Worm (Caenorhabditis elegans) whole organism, L4 larva: ENCODE data around the gene met-2.

Experiments used
- F37D6.2 ChIP-seq: sonication (generic microtip); optimal IDR thresholded peaks from 2 replicates; lab custom pipeline; 2016; ENCODE audit warnings: mild to moderate bottlenecking, missing genetic modification characterization, missing compliant biosample characterization
- T26A8.4 ChIP-seq: fragments of 200-800 bp; sonication (Bioruptor generic); IDR thresholded peaks from 2 replicates; pipeline ENCODE4 v1.3.6; 2022; ENCODE audit warnings: missing genetic modification characterization, missing compliant biosample characterization
- Y48G9A.11 ChIP-seq: fragments of 200-800 bp; sonication (Bioruptor generic); IDR thresholded peaks from 2 replicates; pipeline ENCODE4 v1.3.6; 2022; ENCODE audit warnings: missing genetic modification reagents, missing genetic modification characterization, missing compliant biosample characterization
- ZK546.5 ChIP-seq, 2 experiments: sonication (generic microtip); optimal IDR thresholded peaks; 2 replicates each; lab custom pipeline; 2017; ENCODE audit warnings: missing biosample characterization in 2 of 2, missing genetic modification characterization in 2 of 2
- aha-1 ChIP-seq: fragments of 150-350 bp; peaks from one replicate; lab custom pipeline; 2014; ENCODE audit warnings: missing biosample characterization, missing genetic modification characterization
- ama-1 ChIP-seq: fragments of 150-350 bp; optimal IDR thresholded peaks from 2 replicates; lab custom pipeline; 2014; ENCODE audit warnings: inconsistent platforms, mixed read lengths
- arid-1 ChIP-seq: fragments of 200-800 bp; sonication (Bioruptor generic); conservative IDR thresholded peaks from 2 replicates; pipeline ENCODE4 v1.3.6; 2022; ENCODE audit warnings: missing genetic modification reagents, missing genetic modification characterization, missing compliant biosample characterization
- ceh-20 ChIP-seq: fragments of 200-800 bp; sonication (Bioruptor generic); IDR thresholded peaks from 2 replicates; pipeline ENCODE4 v1.3.6; 2022; ENCODE audit warnings: missing genetic modification reagents, missing genetic modification characterization, missing compliant biosample characterization
- ceh-32 ChIP-seq: sonication (generic microtip); optimal IDR thresholded peaks from 2 replicates; lab custom pipeline; 2016; ENCODE audit warnings: mild to moderate bottlenecking, missing genetic modification characterization, missing compliant biosample characterization; ENCODE audit not compliant: poor library complexity
- ceh-62 ChIP-seq: sonication (generic microtip); optimal IDR thresholded peaks from 2 replicates; lab custom pipeline; 2017; ENCODE audit warnings: missing biosample characterization, missing genetic modification characterization
- ces-1 ChIP-seq: fragments of 150-350 bp; sonication (generic microtip); optimal IDR thresholded peaks from 4 replicates; lab custom pipeline; 2014; ENCODE audit warnings: missing biosample characterization, missing genetic modification reagents, missing genetic modification characterization
- ctbp-1 ChIP-seq: fragments of 200-800 bp; sonication (Bioruptor generic); IDR thresholded peaks from 2 replicates; pipeline ENCODE4 v1.3.6; 2022; ENCODE audit warnings: missing genetic modification reagents, missing genetic modification characterization, missing compliant biosample characterization
- daf-16 ChIP-seq, 3 experiments: sonication (generic microtip); optimal IDR thresholded peaks; 2 replicates each; lab custom pipeline; 2016 to 2017; ENCODE audit warnings: missing genetic modification characterization in 3 of 3, missing genetic modification reagents in 3 of 3, mild to moderate bottlenecking in 2 of 3, missing compliant biosample characterization in 2 of 3, missing biosample characterization in 1 of 3, moderate library complexity in 1 of 3
- dmd-6 ChIP-seq: fragments of 200-800 bp; sonication (Bioruptor generic); IDR thresholded peaks from 2 replicates; pipeline ENCODE4 v1.3.6; 2022; ENCODE audit warnings: missing genetic modification reagents, missing genetic modification characterization, missing compliant biosample characterization
- duxl-1 ChIP-seq: sonication (generic microtip); optimal IDR thresholded peaks from 2 replicates; lab custom pipeline; 2016; ENCODE audit warnings: mild to moderate bottlenecking, missing genetic modification characterization, moderate library complexity, missing compliant biosample characterization; ENCODE audit not compliant: poor library complexity
- dve-1 ChIP-seq: sonication (generic microtip); optimal IDR thresholded peaks from 2 replicates; lab custom pipeline; 2017; ENCODE audit warnings: antibody characterized with exemption, mild to moderate bottlenecking, missing genetic modification characterization, missing compliant biosample characterization; ENCODE audit not compliant: insufficient read depth
- egl-27 ChIP-seq: sonication (generic microtip); optimal IDR thresholded peaks from 3 replicates; lab custom pipeline; 2017; ENCODE audit warnings: missing biosample characterization, missing genetic modification reagents, missing genetic modification characterization
- egl-43 ChIP-seq: fragments of 200-800 bp; sonication (Bioruptor generic); IDR thresholded peaks from 2 replicates; pipeline ENCODE4 v1.3.6; 2022; ENCODE audit warnings: missing genetic modification reagents, missing genetic modification characterization, missing compliant biosample characterization
- hif-1 ChIP-seq, 2 experiments: sonication (generic microtip); optimal IDR thresholded peaks; 2 replicates each; lab custom pipeline; 2016 to 2017; ENCODE audit warnings: missing compliant biosample characterization in 2 of 2, missing genetic modification characterization in 2 of 2, missing genetic modification reagents in 2 of 2, missing genotype in 2 of 2, mild to moderate bottlenecking in 1 of 2
- hlh-30 ChIP-seq: sonication (generic microtip); optimal IDR thresholded peaks from 2 replicates; lab custom pipeline; 2017; ENCODE audit warnings: antibody characterized with exemption, mild to moderate bottlenecking, missing genetic modification characterization, missing compliant biosample characterization; ENCODE audit not compliant: insufficient read depth
- hmg-1.1 ChIP-seq: fragments of 200-800 bp; sonication (Bioruptor generic); IDR thresholded peaks from 2 replicates; pipeline ENCODE4 v1.3.6; 2022; ENCODE audit warnings: missing genetic modification reagents, missing genetic modification characterization, missing compliant biosample characterization
- lim-7 ChIP-seq: fragments of 200-800 bp; sonication (Bioruptor generic); IDR thresholded peaks from 2 replicates; pipeline ENCODE4 v1.3.6; 2022; ENCODE audit warnings: missing genetic modification characterization, missing compliant biosample characterization
- lin-15B ChIP-seq: fragments of 150-350 bp; sonication (generic microtip); optimal IDR thresholded peaks from 3 replicates; lab custom pipeline; 2014; ENCODE audit warnings: missing biosample characterization, missing genetic modification characterization
- lin-29 ChIP-seq: fragments of 200-800 bp; sonication (Bioruptor generic); IDR thresholded peaks from 2 replicates; pipeline ENCODE4 v1.3.6; 2022; ENCODE audit warnings: missing genetic modification reagents, missing genetic modification characterization, missing compliant biosample characterization
- lin-38 ChIP-seq: fragments of 200-800 bp; sonication (Bioruptor generic); IDR thresholded peaks from 2 replicates; pipeline ENCODE4 v1.3.6; 2022; ENCODE audit warnings: missing genetic modification reagents, missing genetic modification characterization, missing compliant biosample characterization
- lin-39 ChIP-seq: fragments of 150-350 bp; optimal IDR thresholded peaks from 2 replicates; lab custom pipeline; 2014; ENCODE audit warnings: missing biosample characterization, missing genetic modification reagents, missing genetic modification characterization
- lsy-2 ChIP-seq, 2 experiments: fragments of 150-350 bp in 1 of 2; sonication (generic microtip) in 1 of 2; optimal IDR thresholded peaks; 2 replicates each; lab custom pipeline; 2014 to 2017; ENCODE audit warnings: missing biosample characterization in 2 of 2, missing genetic modification characterization in 2 of 2
- madf-9 ChIP-seq: fragments of 200-800 bp; sonication (Bioruptor generic); conservative IDR thresholded peaks from 2 replicates; pipeline ENCODE4 v1.3.6; 2022; ENCODE audit warnings: missing genetic modification reagents, missing genetic modification characterization, missing compliant biosample characterization
- mep-1 ChIP-seq: fragments of 150-350 bp; sonication (generic microtip); optimal IDR thresholded peaks from 3 replicates; lab custom pipeline; 2014; ENCODE audit warnings: missing biosample characterization, missing genetic modification characterization
- mes-2 ChIP-seq: sonication (generic microtip); optimal IDR thresholded peaks from 2 replicates; lab custom pipeline; 2016; ENCODE audit warnings: missing genotype, mild to moderate bottlenecking, missing genetic modification characterization, missing compliant biosample characterization; ENCODE audit not compliant: poor library complexity, severe bottlenecking
- nhr-25 ChIP-seq: sonication (generic microtip); optimal IDR thresholded peaks from 2 replicates; lab custom pipeline; 2017; ENCODE audit warnings: missing genetic modification characterization, mild to moderate bottlenecking, missing compliant biosample characterization, antibody characterized with exemption, moderate library complexity, borderline replicate concordance; ENCODE audit not compliant: insufficient read depth
- nhr-41 ChIP-seq: fragments of 200-800 bp; sonication (Bioruptor generic); IDR thresholded peaks from 2 replicates; pipeline ENCODE4 v1.3.6; 2022; ENCODE audit warnings: missing genetic modification reagents, missing genetic modification characterization, missing compliant biosample characterization
- nhr-6 ChIP-seq: fragments of 150-350 bp; optimal IDR thresholded peaks from 2 replicates; lab custom pipeline; 2014; ENCODE audit warnings: missing biosample characterization, missing genetic modification characterization
- nhr-77 ChIP-seq: fragments of 150-350 bp; optimal IDR thresholded peaks from 2 replicates; lab custom pipeline; 2014; ENCODE audit warnings: missing biosample characterization, missing genetic modification characterization
- pha-4 ChIP-seq, 2 experiments: fragments of 150-350 bp in 1 of 2; fragments of 200-800 bp in 1 of 2; sonication (Bioruptor generic) in 1 of 2; IDR thresholded peaks in 1 of 2; optimal IDR thresholded peaks in 1 of 2; 2 replicates each; pipeline versions ENCODE4 v1.3.6 to Lab custom; 2014 to 2022; ENCODE audit warnings: missing genetic modification characterization in 2 of 2, missing genetic modification reagents in 2 of 2, missing biosample characterization in 1 of 2, missing compliant biosample characterization in 1 of 2
- pqm-1 ChIP-seq: sonication (generic microtip); optimal IDR thresholded peaks from 2 replicates; lab custom pipeline; 2017; ENCODE audit warnings: missing biosample characterization, missing genetic modification characterization
- rbr-2 ChIP-seq: sonication (generic microtip); optimal IDR thresholded peaks from 2 replicates; lab custom pipeline; 2016; ENCODE audit warnings: missing genotype, missing genetic modification characterization, missing compliant biosample characterization
- skn-1 ChIP-seq: fragments of 150-350 bp; optimal IDR thresholded peaks from 2 replicates; lab custom pipeline; 2014; ENCODE audit warnings: missing biosample characterization, missing genetic modification characterization
- snpc-1.2 ChIP-seq: fragments of 200-800 bp; sonication (Bioruptor generic); IDR thresholded peaks from 2 replicates; pipeline ENCODE4 v1.3.6; 2022; ENCODE audit warnings: missing genetic modification reagents, missing genetic modification characterization, missing compliant biosample characterization
- spr-1 ChIP-seq: sonication (generic microtip); optimal IDR thresholded peaks from 2 replicates; lab custom pipeline; 2016; ENCODE audit warnings: mild to moderate bottlenecking, missing genetic modification characterization, missing compliant biosample characterization
- tra-1 ChIP-seq: fragments of 200-800 bp; sonication (Bioruptor generic); IDR thresholded peaks from 2 replicates; pipeline ENCODE4 v1.3.6; 2022; ENCODE audit warnings: missing genetic modification reagents, missing genetic modification characterization, missing compliant biosample characterization
- unc-130 ChIP-seq: sonication (generic microtip); optimal IDR thresholded peaks from 2 replicates; lab custom pipeline; 2016; ENCODE audit warnings: missing genetic modification reagents, missing genetic modification characterization, missing compliant biosample characterization
- vab-7 ChIP-seq: fragments of 200-800 bp; sonication (Bioruptor generic); IDR thresholded peaks from 2 replicates; pipeline ENCODE4 v1.3.6; 2022; ENCODE audit warnings: missing genetic modification reagents, missing genetic modification characterization, missing compliant biosample characterization
- zag-1 ChIP-seq: fragments of 150-350 bp; optimal IDR thresholded peaks from 2 replicates; lab custom pipeline; 2014; ENCODE audit warnings: missing biosample characterization, missing genetic modification characterization
- zfp-3 ChIP-seq: fragments of 200-800 bp; sonication (Bioruptor generic); conservative IDR thresholded peaks from 2 replicates; pipeline ENCODE4 v1.3.6; 2022; ENCODE audit warnings: missing genetic modification reagents, missing genetic modification characterization, missing compliant biosample characterization
- ztf-11 ChIP-seq: fragments of 150-350 bp; optimal IDR thresholded peaks from 2 replicates; lab custom pipeline; 2014; ENCODE audit warnings: missing biosample characterization, missing genetic modification characterization

met-2 gene

DNA sequence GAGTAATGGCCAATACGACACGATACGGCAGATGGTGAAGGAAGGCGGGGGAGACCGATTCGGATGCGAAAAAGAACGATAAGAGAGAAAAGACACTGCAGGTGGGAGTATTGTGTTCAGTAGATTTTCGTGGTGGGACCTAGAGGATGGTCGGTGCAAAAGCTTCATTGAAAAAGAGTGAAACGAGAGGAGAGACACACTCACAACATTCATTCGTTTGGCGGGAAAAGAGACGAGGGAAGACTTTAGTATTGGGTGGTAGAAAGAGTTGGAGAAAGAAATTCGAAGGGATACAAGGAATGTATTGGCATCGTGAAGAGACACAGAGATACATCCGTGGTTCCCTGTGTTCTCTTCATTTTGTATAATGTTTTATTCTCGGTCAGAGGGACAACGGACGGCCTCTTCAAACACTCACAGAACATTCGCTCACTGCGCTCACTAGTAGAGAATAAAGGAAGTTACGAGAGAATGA lies 18.7 kb upstream of the met-2 start (continued):
- TF ChIP-seq hif-1 (tag; optimal IDR thresholded peaks at IDR 0.05; lab: Kevin White, UChicago): peak in 1 of 2 experiments; percentile 49
- TF ChIP-seq spr-1 (tag; lab: Kevin White, UChicago): no peak
- peak; percentile 50 for TF ChIP-seq F37D6.2
- peak; percentile 84 for TF ChIP-seq hmg-1.1 (GFP tag; lab: Robert Waterston, UW)
- TF ChIP-seq daf-16 (GFP tag; optimal IDR thresholded peaks at IDR 0.05; lab: Kevin White, UChicago): peak in 1 of 2 experiments; percentile 28
- TF ChIP-seq daf-16 (tag; optimal IDR thresholded peaks at IDR 0.05; lab: Kevin White, UChicago): peak; percentile 15
- peak; percentile 83 for TF ChIP-seq dve-1 (tag; lab: Kevin White, UChicago)
- peak; percentile 68 for TF ChIP-seq hlh-30 (tag; lab: Kevin White, UChicago)
- no peak for TF ChIP-seq nhr-41
- TF ChIP-seq lsy-2 (tag; optimal IDR thresholded peaks at IDR 0.05; lab: Kevin White, UChicago): peak; percentile 77 to 91
- TF ChIP-seq ceh-62 (tag; lab: Kevin White, UChicago): no peak
- TF ChIP-seq ama-1 (lab: Kevin White, UChicago): peak; percentile 43
- 0 out of 2 replicates have a peak, but pooled peaks have one; percentile 17 for TF ChIP-seq tra-1 (GFP tag; lab: Robert Waterston, UW)
- no peak for TF ChIP-seq vab-7
- no peak for TF ChIP-seq lin-29

DNA sequence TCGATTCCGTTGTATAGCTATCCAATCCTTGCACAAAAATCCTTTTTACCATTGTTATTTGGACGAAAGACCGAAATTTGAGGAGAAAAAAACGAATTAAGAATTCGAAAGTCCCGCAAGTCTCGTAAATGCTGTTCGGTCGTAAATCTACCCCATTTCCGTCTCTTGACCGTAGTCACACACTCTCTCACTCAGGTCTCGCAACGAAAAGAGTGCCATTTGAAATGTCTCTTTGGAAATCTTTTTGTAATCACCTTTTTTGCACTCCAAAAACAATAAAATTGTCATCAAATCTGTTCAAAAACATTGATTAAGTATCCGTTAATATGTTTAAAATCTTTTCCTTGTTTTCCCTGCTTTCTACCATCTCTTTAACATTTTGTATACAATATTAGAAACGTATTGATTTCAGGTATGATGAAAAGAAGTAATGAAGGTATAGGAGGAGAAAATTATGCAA lies 16.9 kb upstream of the met-2 start, which contains the start of the genes R05D3.8 and rfp-1:
R05D3.8 (minus strand) TSS at position 115 of the 460 bp plus-strand sequence.
rfp-1 (plus strand) TSS at position 410 of the 460 bp plus-strand sequence.
- peak; percentile 89 for TF ChIP-seq mes-2 (tag; lab: Kevin White, UChicago)
- TF ChIP-seq ces-1: no peak
- TF ChIP-seq T26A8.4 (GFP tag; lab: Robert Waterston, UW): peak; percentile 45; the same call in 1 of the 2 replicates
- no peak for TF ChIP-seq lim-7 (GFP tag; lab: Robert Waterston, UW)
- peak; percentile 3 for TF ChIP-seq pqm-1 (tag; lab: Kevin White, UChicago)
- peak; percentile 6 for TF ChIP-seq duxl-1 (tag; lab: Kevin White, UChicago)
- TF ChIP-seq dmd-6 (GFP tag; lab: Robert Waterston, UW): peak; percentile 40
- TF ChIP-seq nhr-25: peak; percentile 76
- TF ChIP-seq nhr-77 (tag; lab: Kevin White, UChicago): peak; percentile 91
- peak in 1 of 2 experiments; percentile 19 for TF ChIP-seq ZK546.5 (tag; optimal IDR thresholded peaks at IDR 0.05; lab: Kevin White, UChicago)
- no peak for TF ChIP-seq zfp-3 (GFP tag; lab: Robert Waterston, UW)
- no peak for TF ChIP-seq madf-9
- TF ChIP-seq snpc-1.2: no peak
- TF ChIP-seq skn-1 (tag; lab: Kevin White, UChicago): no peak
- no peak; the same call in 1 of the 2 replicates for TF ChIP-seq Y48G9A.11 (GFP tag; lab: Robert Waterston, UW)
- TF ChIP-seq mep-1 (tag; lab: Kevin White, UChicago): peak; percentile 87
- peak; percentile 49 for TF ChIP-seq lin-15B
- TF ChIP-seq ceh-20 (GFP tag; lab: Robert Waterston, UW): no peak; the same call in 1 of the 2 replicates
- TF ChIP-seq egl-43: no peak
- TF ChIP-seq lin-39 (tag; lab: Kevin White, UChicago): no peak
- peak; percentile 44 for TF ChIP-seq aha-1 (tag; lab: Kevin White, UChicago)
- TF ChIP-seq lin-38 (GFP tag; lab: Robert Waterston, UW): peak; percentile 65
- peak; percentile 67; the same call in 1 of the 2 replicates for TF ChIP-seq arid-1 (GFP tag; lab: Robert Waterston, UW)
- TF ChIP-seq tra-1 (GFP tag; lab: Robert Waterston, UW): 0 out of 2 replicates have a peak, but pooled peaks have one; percentile 22
- TF ChIP-seq nhr-6: peak; percentile 88
- TF ChIP-seq F37D6.2: peak; percentile 39
- no peak for TF ChIP-seq zag-1 (tag; lab: Kevin White, UChicago)
- no peak for TF ChIP-seq ctbp-1 (GFP tag; lab: Robert Waterston, UW)
- TF ChIP-seq unc-130: peak; percentile 74
- TF ChIP-seq rbr-2 (tag; lab: Kevin White, UChicago): peak; percentile 43
- no peak for TF ChIP-seq ztf-11 (tag; lab: Kevin White, UChicago)
- TF ChIP-seq egl-27: no peak
- no peak for TF ChIP-seq ceh-32 (tag; lab: Kevin White, UChicago)
- TF ChIP-seq daf-16 (GFP tag; optimal IDR thresholded peaks at IDR 0.05; lab: Kevin White, UChicago): no peak
- TF ChIP-seq daf-16 (tag; optimal IDR thresholded peaks at IDR 0.05; lab: Kevin White, UChicago): peak; percentile 51
- no peak for TF ChIP-seq pha-4 (GFP tag; IDR thresholded peaks at IDR 0.05; lab: Robert Waterston, UW)
- peak; percentile 83 for TF ChIP-seq pha-4 (tag; optimal IDR thresholded peaks at IDR 0.05; lab: Kevin White, UChicago)
